Fruit fly (Drosophila melanogaster) whole organism, embryonic: Measurements from ENCODE around the gene be.
A peak's percentile ranks its signal among the peaks of the same experiment; 100 is the strongest.

Source experiments
- Atf3 ChIP-seq: fragments of 200-800 bp; sonication (Bioruptor generic); optimal IDR thresholded peaks from 3 replicates; lab custom pipeline; 2016; ENCODE audit warnings: missing biosample characterization, missing genetic modification characterization
- Awh ChIP-seq: fragments of 200-800 bp; sonication (Bioruptor generic); IDR thresholded peaks from 2 replicates; pipeline ENCODE4, ENCODE4 v1.3.6; 2022; ENCODE audit warnings: missing biosample characterization, missing genetic modification characterization
- B-H1 ChIP-seq: fragments of 200-800 bp; sonication (Bioruptor generic); IDR thresholded peaks from 3 replicates; pipeline ENCODE4 v1.3.6; 2022; ENCODE audit warnings: missing biosample characterization, missing genetic modification characterization
- CG11085 ChIP-seq: fragments of 200-800 bp; sonication (Bioruptor generic); IDR thresholded peaks from 2 replicates; pipeline ENCODE4 v1.3.6; 2022; ENCODE audit warnings: missing biosample characterization, missing genetic modification characterization
- CG13123 ChIP-seq: fragments of 200-800 bp; sonication (Bioruptor generic); optimal IDR thresholded peaks from 2 replicates; lab custom pipeline; 2016; ENCODE audit warnings: missing biosample characterization, missing genetic modification characterization
- CG14441 ChIP-seq: fragments of 200-800 bp; sonication (Bioruptor generic); IDR thresholded peaks from 2 replicates; pipeline ENCODE4 v1.3.6; 2022; ENCODE audit warnings: missing biosample characterization, missing genetic modification characterization
- CG15073 ChIP-seq: fragments of 200-800 bp; sonication (Bioruptor generic); optimal IDR thresholded peaks from 2 replicates; lab custom pipeline; 2016; ENCODE audit warnings: missing biosample characterization, missing genetic modification characterization
- CG17359 ChIP-seq: fragments of 200-800 bp; sonication (Bioruptor generic); optimal IDR thresholded peaks from 3 replicates; lab custom pipeline; 2018; ENCODE audit warnings: missing biosample characterization, mild to moderate bottlenecking, missing genetic modification characterization, moderate library complexity
- CG31441 ChIP-seq: fragments of 200-800 bp; sonication (Bioruptor generic); IDR thresholded peaks from 2 replicates; pipeline ENCODE4 v1.3.6; 2022; ENCODE audit warnings: missing biosample characterization, missing genetic modification characterization
- CG33557 ChIP-seq: fragments of 200-800 bp; sonication (Bioruptor generic); optimal IDR thresholded peaks from 2 replicates; lab custom pipeline; 2019; ENCODE audit warnings: missing biosample characterization, mild to moderate bottlenecking, missing genetic modification characterization, moderate library complexity
- CG6765 ChIP-seq: fragments of 200-800 bp; sonication (Bioruptor generic); optimal IDR thresholded peaks from 3 replicates; lab custom pipeline; 2017; ENCODE audit warnings: missing biosample characterization, mild to moderate bottlenecking, missing genetic modification characterization
- CG7556 ChIP-seq: fragments of 200-800 bp; sonication (Bioruptor generic); optimal IDR thresholded peaks from 2 replicates; lab custom pipeline; 2017; ENCODE audit warnings: missing biosample characterization, mild to moderate bottlenecking, missing genetic modification characterization
- CG7839 ChIP-seq: fragments of 200-800 bp; sonication (Bioruptor generic); optimal IDR thresholded peaks from 3 replicates; lab custom pipeline; 2018; ENCODE audit warnings: missing biosample characterization, mild to moderate bottlenecking, missing genetic modification characterization, moderate library complexity
- CG9215 ChIP-seq: fragments of 200-800 bp; sonication (Bioruptor generic); IDR thresholded peaks from 2 replicates; pipeline ENCODE4 v1.3.6; 2022; ENCODE audit warnings: missing biosample characterization, missing genetic modification characterization
- CoRest ChIP-seq: fragments of 200-800 bp; sonication (Bioruptor generic); optimal IDR thresholded peaks from 3 replicates; lab custom pipeline; 2018; ENCODE audit warnings: missing biosample characterization, mild to moderate bottlenecking, missing genetic modification characterization, moderate library complexity
- Dbx ChIP-seq: fragments of 200-800 bp; sonication (Bioruptor generic); IDR thresholded peaks from 3 replicates; pipeline ENCODE4 v1.3.6; 2022; ENCODE audit warnings: missing biosample characterization, missing genetic modification characterization
- Dp ChIP-seq: fragments of 200-800 bp; sonication (Bioruptor generic); optimal IDR thresholded peaks from 2 replicates; lab custom pipeline; 2018; ENCODE audit warnings: missing biosample characterization, mild to moderate bottlenecking, missing genetic modification characterization, moderate library complexity
- Fer2 ChIP-seq: fragments of 200-800 bp; sonication (Bioruptor generic); optimal IDR thresholded peaks from 2 replicates; lab custom pipeline; 2018; ENCODE audit warnings: missing biosample characterization, mild to moderate bottlenecking, missing genetic modification characterization, moderate library complexity
- HLH4C ChIP-seq: fragments of 200-800 bp; sonication (Bioruptor generic); IDR thresholded peaks from 3 replicates; pipeline ENCODE4 v1.3.6; 2022; ENCODE audit warnings: missing biosample characterization, missing genetic modification characterization; ENCODE audit not compliant: partially characterized antibody
- Hr3 ChIP-seq: fragments of 200-800 bp; sonication (Bioruptor generic); optimal IDR thresholded peaks from 3 replicates; lab custom pipeline; 2016; ENCODE audit warnings: missing biosample characterization, missing genetic modification characterization
- Jarid2 ChIP-seq: fragments of 200-800 bp; sonication (Bioruptor generic); optimal IDR thresholded peaks from 3 replicates; lab custom pipeline; 2017; ENCODE audit warnings: mild to moderate bottlenecking, missing biosample characterization, missing genetic modification reagents, missing genetic modification characterization
- Lhr ChIP-seq: fragments of 200-800 bp; sonication (Bioruptor generic); optimal IDR thresholded peaks from 3 replicates; lab custom pipeline; 2017; ENCODE audit warnings: mild to moderate bottlenecking, missing biosample characterization, missing genetic modification reagents, missing genetic modification characterization
- Med ChIP-seq: fragments of 200-800 bp; sonication (Bioruptor generic); peaks from one replicate; lab custom pipeline; 2016; ENCODE audit warnings: missing biosample characterization, missing genetic modification characterization, mild to moderate bottlenecking, inconsistent platforms, moderate library complexity
- NFAT ChIP-seq: fragments of 200-800 bp; sonication (Bioruptor generic); IDR thresholded peaks from 2 replicates; pipeline ENCODE4 v1.3.6; 2022; ENCODE audit warnings: missing biosample characterization, missing genetic modification characterization
- Neu2 ChIP-seq: fragments of 200-800 bp; sonication (Bioruptor generic); optimal IDR thresholded peaks from 3 replicates; lab custom pipeline; 2016; ENCODE audit warnings: missing biosample characterization, missing genetic modification characterization, borderline replicate concordance
- Optix ChIP-seq: fragments of 200-800 bp; sonication (Bioruptor generic); IDR thresholded peaks from 3 replicates; pipeline ENCODE4 v1.3.6; 2022; ENCODE audit warnings: missing biosample characterization, missing genetic modification characterization
- Ssrp ChIP-seq: fragments of 200-800 bp; sonication (Bioruptor generic); optimal IDR thresholded peaks from 2 replicates; lab custom pipeline; 2018; ENCODE audit warnings: missing biosample characterization, mild to moderate bottlenecking, missing genetic modification characterization, moderate library complexity
- Taf1 ChIP-seq: fragments of 200-800 bp; sonication (Bioruptor generic); IDR thresholded peaks from 2 replicates; pipeline ENCODE4 v1.3.6; 2022; ENCODE audit warnings: missing biosample characterization, missing genetic modification characterization
- abd-A ChIP-seq: fragments of 200-800 bp; sonication (Bioruptor generic); optimal IDR thresholded peaks from 3 replicates; lab custom pipeline; 2019; ENCODE audit warnings: missing biosample characterization, mild to moderate bottlenecking, missing genetic modification characterization, moderate library complexity
- ac ChIP-seq: fragments of 200-800 bp; sonication (Bioruptor generic); optimal IDR thresholded peaks from 3 replicates; lab custom pipeline; 2017; ENCODE audit warnings: missing biosample characterization, mild to moderate bottlenecking, missing genetic modification characterization
- amos ChIP-seq: fragments of 200-800 bp; sonication (Bioruptor generic); IDR thresholded peaks from 2 replicates; pipeline ENCODE4 v1.3.6; 2022; ENCODE audit warnings: missing biosample characterization, missing genetic modification characterization; ENCODE audit not compliant: partially characterized antibody
- bowl ChIP-seq: fragments of 200-800 bp; sonication (Bioruptor generic); IDR thresholded peaks from 2 replicates; pipeline ENCODE4 v1.3.6; 2022; ENCODE audit warnings: missing biosample characterization, missing genetic modification characterization
- croc ChIP-seq: fragments of 200-800 bp; sonication (Bioruptor generic); conservative IDR thresholded peaks from 3 replicates; pipeline ENCODE4 v1.3.6; 2022; ENCODE audit warnings: missing biosample characterization, missing genetic modification characterization
- dm ChIP-seq: fragments of 200-800 bp; sonication (Bioruptor generic); optimal IDR thresholded peaks from 3 replicates; lab custom pipeline; 2016; ENCODE audit warnings: missing biosample characterization, missing genetic modification characterization
- esg ChIP-seq: fragments of 200-800 bp; sonication (Bioruptor generic); conservative IDR thresholded peaks from 2 replicates; pipeline ENCODE4 v1.3.6; 2022; ENCODE audit warnings: missing biosample characterization, missing genetic modification characterization
- fd3F ChIP-seq: fragments of 200-800 bp; sonication (Bioruptor generic); optimal IDR thresholded peaks from 2 replicates; lab custom pipeline; 2018; ENCODE audit warnings: missing biosample characterization, mild to moderate bottlenecking, missing genetic modification characterization, moderate library complexity
- gfzf ChIP-seq: fragments of 200-800 bp; sonication (Bioruptor generic); optimal IDR thresholded peaks from 2 replicates; lab custom pipeline; 2016; ENCODE audit warnings: missing biosample characterization, mild to moderate bottlenecking, missing genetic modification characterization, moderate library complexity
- ham ChIP-seq: fragments of 200-800 bp; sonication (Bioruptor generic); IDR thresholded peaks from 2 replicates; pipeline ENCODE4 v1.3.6; 2022; ENCODE audit warnings: missing biosample characterization, missing genetic modification characterization
- insv ChIP-seq, 2 experiments: fragments of 200-800 bp; sonication (Bioruptor generic); optimal IDR thresholded peaks; 3 replicates each; lab custom pipeline; 2016 to 2018; ENCODE audit warnings: missing biosample characterization in 2 of 2, missing genetic modification characterization in 2 of 2
- lov ChIP-seq, 2 experiments: fragments of 200-800 bp in 1 of 2; fragments of >200 bp in 1 of 2; sonication (Bioruptor generic) in 1 of 2; IDR thresholded peaks in 1 of 2; optimal IDR thresholded peaks in 1 of 2; 2 replicates in 1 of 2; 3 replicates in 1 of 2; pipeline versions ENCODE4 v1.3.6 to Lab custom; 2017 to 2022; ENCODE audit warnings: missing biosample characterization in 1 of 2, missing genetic modification characterization in 1 of 2
- odd ChIP-seq: fragments of 200-800 bp; sonication (Bioruptor generic); optimal IDR thresholded peaks from 2 replicates; lab custom pipeline; 2017; ENCODE audit warnings: missing biosample characterization, mild to moderate bottlenecking, missing genetic modification characterization
- onecut ChIP-seq: fragments of 200-800 bp; sonication (Bioruptor generic); IDR thresholded peaks from 2 replicates; pipeline ENCODE4 v1.3.6; 2022; ENCODE audit warnings: missing biosample characterization, missing genetic modification characterization
- ro ChIP-seq: fragments of 200-800 bp; sonication (Bioruptor generic); IDR thresholded peaks from 2 replicates; pipeline ENCODE4 v1.3.6; 2022; ENCODE audit warnings: missing biosample characterization, missing genetic modification characterization
- sc ChIP-seq, 3 experiments: fragments of >200 bp in 2 of 3; fragments of 200-800 bp in 1 of 3; sonication (Bioruptor generic) in 1 of 3; optimal IDR thresholded peaks; 2 replicates in 2 of 3; 3 replicates in 1 of 3; lab custom pipeline; 2017; ENCODE audit warnings: mild to moderate bottlenecking in 1 of 3, missing biosample characterization in 1 of 3, missing genetic modification characterization in 1 of 3, missing genetic modification reagents in 1 of 3
- seq ChIP-seq: fragments of 200-800 bp; sonication (Bioruptor generic); IDR thresholded peaks from 2 replicates; pipeline ENCODE4 v1.3.6; 2022; ENCODE audit warnings: missing biosample characterization, missing genetic modification characterization
- slp2 ChIP-seq: fragments of 200-800 bp; sonication (Bioruptor generic); optimal IDR thresholded peaks from 2 replicates; lab custom pipeline; 2016; ENCODE audit warnings: missing biosample characterization, missing genetic modification characterization
- ssp ChIP-seq: fragments of 200-800 bp; sonication (Bioruptor generic); IDR thresholded peaks from 2 replicates; pipeline ENCODE4 v1.3.6; 2022; ENCODE audit warnings: missing biosample characterization, missing genetic modification characterization
- stc ChIP-seq: fragments of 200-800 bp; sonication (Bioruptor generic); IDR thresholded peaks from 2 replicates; pipeline ENCODE4 v1.3.6; 2022; ENCODE audit warnings: missing biosample characterization, missing genetic modification characterization
- tap ChIP-seq: fragments of 200-800 bp; optimal IDR thresholded peaks from 3 replicates; lab custom pipeline; 2019; ENCODE audit warnings: missing biosample characterization, mild to moderate bottlenecking, missing genetic modification characterization, moderate library complexity
- trh ChIP-seq: fragments of 200-800 bp; sonication (Bioruptor generic); optimal IDR thresholded peaks from 2 replicates; lab custom pipeline; 2016; ENCODE audit warnings: missing biosample characterization, missing genetic modification characterization

The be gene

DNA sequence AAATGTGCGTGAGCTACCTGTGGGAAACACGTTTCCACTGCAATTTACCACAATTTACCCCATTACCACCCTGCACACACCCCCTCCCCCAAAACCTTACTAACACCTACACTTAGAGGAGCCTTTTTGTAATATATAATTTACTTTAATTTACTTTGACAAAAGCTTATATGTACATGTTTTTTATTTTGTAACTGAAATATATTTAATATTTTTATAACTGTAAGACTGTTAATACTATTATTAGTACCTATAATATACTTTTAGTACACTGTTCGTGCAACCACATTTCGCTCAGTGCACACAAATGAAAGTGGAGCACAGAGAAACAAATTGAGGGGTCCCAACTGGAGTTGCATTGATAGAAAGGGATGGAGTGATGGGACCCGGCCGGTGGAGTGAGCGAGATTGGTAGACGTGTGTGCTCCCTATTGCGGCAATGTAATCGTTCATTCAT is 3.2 kb upstream of the be start (continued):
- TF ChIP-seq CG31441 (GFP tag; lab: Robert Waterston, UW) (peak; percentile 95), trh (GFP tag; lab: Kevin White, UChicago) (peak; percentile 32), Med (GFP tag; lab: Kevin White, UChicago) (peak; percentile 73), ac (peak; percentile 15), CG15073 (GFP tag; lab: Kevin White, UChicago) (no peak), CG9215 (peak; percentile 55), CG33557 (GFP tag; lab: Kevin White, UChicago) (peak; percentile 82), esg (GFP tag; lab: Robert Waterston, UW) (peak; percentile 69), Lhr (GFP tag; lab: Kevin White, UChicago) (peak; percentile 66), ro (GFP tag; lab: Robert Waterston, UW) (peak; percentile 70), Neu2 (GFP tag; lab: Kevin White, UChicago) (no peak), Jarid2 (peak; percentile 54), croc (GFP tag; lab: Robert Waterston, UW) (peak; percentile 89), CG7839 (tag; lab: Kevin White, UChicago) (peak; percentile 93), Optix (GFP tag; lab: Robert Waterston, UW) (peak; percentile 36; the same call in 1 of the 3 replicates), Atf3 (GFP tag; lab: Kevin White, UChicago) (no peak), CoRest (peak; percentile 91), CG7556 (GFP tag; lab: Kevin White, UChicago) (peak; percentile 89), CG17359 (peak; percentile 91), odd (GFP tag; lab: Kevin White, UChicago) (no peak), dm (no peak), Dp (GFP tag; lab: Kevin White, UChicago) (no peak), Hr3 (GFP tag; lab: Kevin White, UChicago) (peak; percentile 88), Awh (GFP tag; lab: Robert Waterston, UW) (peak; percentile 73; the same call in 1 of the 2 replicates), insv (GFP tag; optimal IDR thresholded peaks at IDR 0.05; lab: Kevin White, UChicago) (no peak), tap (tag; lab: Kevin White, UChicago) (peak; percentile 84), Ssrp (peak; percentile 92), fd3F (no peak), B-H1 (GFP tag; lab: Robert Waterston, UW) (peak; percentile 60), amos (GFP tag; lab: Robert Waterston, UW) (no peak), CG13123 (peak; percentile 41), sc (optimal IDR thresholded peaks at IDR 0.05; lab: Kevin White, UChicago) (no peak), sc (GFP tag; optimal IDR thresholded peaks at IDR 0.05; lab: Kevin White, UChicago) (peak; percentile 87), ham (GFP tag; lab: Robert Waterston, UW) (no peak), gfzf (GFP tag; lab: Kevin White, UChicago) (no peak), onecut (peak; percentile 58), abd-A (tag; lab: Kevin White, UChicago) (peak; percentile 48), CG6765 (GFP tag; lab: Kevin White, UChicago) (peak; percentile 2), bowl (GFP tag; lab: Robert Waterston, UW) (0 out of 2 replicates have a peak, but pooled peaks have one; percentile 9), CG11085 (no peak), Fer2 (tag; lab: Kevin White, UChicago) (peak; percentile 41), Dbx (GFP tag; lab: Robert Waterston, UW) (no peak), CG14441 (GFP tag; lab: Robert Waterston, UW) (no peak), stc (GFP tag; lab: Robert Waterston, UW) (peak; percentile 68), Taf1 (no peak), HLH4C (no peak), slp2 (GFP tag; lab: Kevin White, UChicago) (no peak), NFAT (no peak), ssp (peak; percentile 82), lov (optimal IDR thresholded peaks at IDR 0.05; lab: Kevin White, UChicago) (no peak), lov (GFP tag; IDR thresholded peaks at IDR 0.05; lab: Robert Waterston, UW) (peak; percentile 87), seq (GFP tag; lab: Robert Waterston, UW) (peak; percentile 57; the same call in 1 of the 2 replicates)
